Worm (Caenorhabditis elegans): ENCODE results near the gene srsx-37.

Gene srsx-37

ce11 chrV:15276915-15277314, 18.0 kb upstream of the srsx-37 start, which contains the start of gene srw-17:
Gene srw-17, minus strand, starts transcription at chrV:15277015.
- TF ChIP-seq fkh-10 (GFP tag; optimal IDR thresholded peaks at IDR 0.05) (no peak), ceh-24 (tag; optimal IDR thresholded peaks at IDR 0.05) (no peak), syd-9 (tag; optimal IDR thresholded peaks at IDR 0.05) (no peak), elt-2 (tag; optimal IDR thresholded peaks at IDR 0.05) (no peak)

ce11 chrV:15274757-15275156, 15.8 kb upstream of the srsx-37 start, which contains the start of gene srw-16:
Gene srw-16, minus strand, starts transcription at chrV:15274857.
- no peak for TF ChIP-seq ceh-19 (GFP tag; optimal IDR thresholded peaks at IDR 0.05)
- no peak for TF ChIP-seq sdc-2 (tag; optimal IDR thresholded peaks at IDR 0.05)
- no peak for TF ChIP-seq sox-2 (GFP tag; IDR thresholded peaks at IDR 0.05)
- no peak for TF ChIP-seq mec-3 (tag; optimal IDR thresholded peaks at IDR 0.05; ENCODE audit: borderline replicate concordance)
- TF ChIP-seq ceh-2 (tag; optimal IDR thresholded peaks at IDR 0.05) = no peak
- TF ChIP-seq ceh-9 (tag; optimal IDR thresholded peaks at IDR 0.05) = no peak
- no peak for TF ChIP-seq sox-4 (tag; optimal IDR thresholded peaks at IDR 0.05)
- no peak for TF ChIP-seq unc-55 (GFP tag; optimal IDR thresholded peaks at IDR 0.05)
- TF ChIP-seq ceh-34 (tag; optimal IDR thresholded peaks at IDR 0.05) = no peak
- TF ChIP-seq eyg-1 (tag; optimal IDR thresholded peaks at IDR 0.05) = no peak
- TF ChIP-seq gmeb-2 (tag; optimal IDR thresholded peaks at IDR 0.05) = no peak

ce11 chrV:15272263-15272662, 13.3 kb upstream of the srsx-37 start, which contains the start of gene T10H4.4:
Gene T10H4.4, minus strand, starts transcription at chrV:15272363.
- no peak for TF ChIP-seq mec-3 (tag; optimal IDR thresholded peaks at IDR 0.05; ENCODE audit: borderline replicate concordance)
- no peak for TF ChIP-seq nfya-1 (tag; optimal IDR thresholded peaks at IDR 0.05)

ce11 chrV:15268302-15268701, 9.4 kb upstream of the srsx-37 start, which contains the start of gene srw-22:
Gene srw-22, plus strand, starts transcription at chrV:15268602.
- TF ChIP-seq gmeb-2 (tag; optimal IDR thresholded peaks at IDR 0.05) = no peak
- no peak for TF ChIP-seq Y22D7AL.16 (tag; optimal IDR thresholded peaks at IDR 0.05)
- no peak for TF ChIP-seq tbx-7 (tag; optimal IDR thresholded peaks at IDR 0.05)
- no peak for TF ChIP-seq lin-11 (tag; optimal IDR thresholded peaks at IDR 0.05)
- no peak for TF ChIP-seq pat-9 (tag; optimal IDR thresholded peaks at IDR 0.05)
- no peak for TF ChIP-seq ama-1 (optimal IDR thresholded peaks at IDR 0.05)
- TF ChIP-seq hlh-13 (GFP tag; optimal IDR thresholded peaks at IDR 0.05) = no peak

- TF ChIP-seq C08G9.2 (tag; optimal IDR thresholded peaks at IDR 0.05) (no peak), ceh-18 (tag; optimal IDR thresholded peaks at IDR 0.05) (no peak), elt-2 (tag; optimal IDR thresholded peaks at IDR 0.05) (no peak), odd-2 (tag; optimal IDR thresholded peaks at IDR 0.05) (no peak), madf-2 (tag; optimal IDR thresholded peaks at IDR 0.05) (no peak), tbx-7 (tag; optimal IDR thresholded peaks at IDR 0.05) (no peak), ceh-6 (GFP tag; optimal IDR thresholded peaks at IDR 0.05) (no peak), pqm-1 (tag; optimal IDR thresholded peaks at IDR 0.05) (no peak), hlh-15 (tag; optimal IDR thresholded peaks at IDR 0.05) (no peak), lin-11 (tag; optimal IDR thresholded peaks at IDR 0.05) (no peak), syd-9 (tag; optimal IDR thresholded peaks at IDR 0.05) (no peak), ceh-34 (tag; optimal IDR thresholded peaks at IDR 0.05) (no peak), npax-4 (tag; optimal IDR thresholded peaks at IDR 0.05) (no peak), elt-4 (tag; optimal IDR thresholded peaks at IDR 0.05) (no peak), sox-4 (tag; optimal IDR thresholded peaks at IDR 0.05) (no peak), hlh-6 (tag; optimal IDR thresholded peaks at IDR 0.05) (no peak)
Measured at ce11 chrV:15267405-15267804, 8.5 kb upstream of the srsx-37 start, which contains the start of gene T10H4.13. Gene T10H4.13, minus strand, starts transcription at chrV:15267505.

- TF ChIP-seq sox-4 (tag; optimal IDR thresholded peaks at IDR 0.05) (no peak), elt-2 (tag; optimal IDR thresholded peaks at IDR 0.05) (no peak), dmd-4 (tag; optimal IDR thresholded peaks at IDR 0.05; ENCODE audit: borderline replicate concordance) (no peak), pag-3 (tag; optimal IDR thresholded peaks at IDR 0.05; ENCODE audit: borderline replicate concordance) (no peak), C08G9.2 (tag; optimal IDR thresholded peaks at IDR 0.05) (no peak), ceh-2 (tag; optimal IDR thresholded peaks at IDR 0.05) (no peak), ref-2 (tag; optimal IDR thresholded peaks at IDR 0.05) (no peak), ceh-30 (tag; optimal IDR thresholded peaks at IDR 0.05) (no peak), T23F11.4 (GFP tag; optimal IDR thresholded peaks at IDR 0.05) (no peak), fax-1 (tag; optimal IDR thresholded peaks at IDR 0.05) (no peak)
Measured at ce11 chrV:15265814-15266213, 6.9 kb upstream of the srsx-37 start, which contains the start of gene M01B2.13. Gene M01B2.13, minus strand, starts transcription at chrV:15265914.
